Fruit fly (Drosophila melanogaster) whole organism, embryonic: ENCODE data around the gene Hsp70Ba.

Source experiments
- Ada2b ChIP-seq: fragments of 200-800 bp; sonication (Bioruptor generic); IDR thresholded peaks from 2 replicates; pipeline ENCODE4 v1.3.6; 2022; ENCODE audit warnings: missing biosample characterization, missing genetic modification characterization
- Asciz ChIP-seq: fragments of 200-800 bp; sonication (Bioruptor generic); optimal IDR thresholded peaks from 2 replicates; lab custom pipeline; 2017; ENCODE audit warnings: missing biosample characterization, mild to moderate bottlenecking, missing genetic modification characterization, missing genetic modification reagents
- C15 ChIP-seq: fragments of 200-800 bp; sonication (Bioruptor generic); IDR thresholded peaks from 3 replicates; pipeline ENCODE4 v1.3.6; 2022; ENCODE audit warnings: missing biosample characterization, missing genetic modification characterization
- CG10209 ChIP-seq: fragments of 200-800 bp; sonication (Bioruptor generic); optimal IDR thresholded peaks from 3 replicates; lab custom pipeline; 2017; ENCODE audit warnings: missing biosample characterization, mild to moderate bottlenecking, missing genetic modification characterization, missing genetic modification reagents
- CG11456 ChIP-seq: fragments of 200-800 bp; sonication (Bioruptor generic); IDR thresholded peaks from 3 replicates; pipeline ENCODE4 v1.3.6; 2022; ENCODE audit warnings: missing biosample characterization, missing genetic modification characterization
- CG11696 ChIP-seq: fragments of 200-800 bp; sonication (Bioruptor generic); IDR thresholded peaks from 2 replicates; pipeline ENCODE4 v1.3.6; 2022; ENCODE audit warnings: missing biosample characterization, missing genetic modification characterization
- CG13424 ChIP-seq: fragments of 200-800 bp; sonication (Bioruptor generic); optimal IDR thresholded peaks from 2 replicates; lab custom pipeline; 2019; ENCODE audit warnings: missing biosample characterization, mild to moderate bottlenecking, missing genetic modification characterization, moderate library complexity
- CG15011 ChIP-seq: fragments of 200-800 bp; sonication (Bioruptor generic); optimal IDR thresholded peaks from 3 replicates; lab custom pipeline; 2018; ENCODE audit warnings: missing biosample characterization, mild to moderate bottlenecking, missing genetic modification characterization
- CG15479 ChIP-seq: fragments of 200-800 bp; sonication (Bioruptor generic); optimal IDR thresholded peaks from 3 replicates; lab custom pipeline; 2019; ENCODE audit warnings: missing biosample characterization, mild to moderate bottlenecking, missing genetic modification characterization, moderate library complexity
- CG16813 ChIP-seq: fragments of 200-800 bp; sonication (Bioruptor generic); IDR thresholded peaks from 3 replicates; pipeline ENCODE4 v1.3.6; 2022; ENCODE audit warnings: missing biosample characterization, missing genetic modification characterization; ENCODE audit not compliant: partially characterized antibody
- CG17385 ChIP-seq: fragments of 200-800 bp; sonication (Bioruptor generic); optimal IDR thresholded peaks from 3 replicates; lab custom pipeline; 2018; ENCODE audit warnings: missing biosample characterization, mild to moderate bottlenecking, missing genetic modification characterization
- CG1792 ChIP-seq: fragments of 200-800 bp; sonication (Bioruptor generic); optimal IDR thresholded peaks from 2 replicates; lab custom pipeline; 2016; ENCODE audit warnings: missing biosample characterization, missing genetic modification characterization
- CG32772 ChIP-seq: fragments of 200-800 bp; sonication (Bioruptor generic); IDR thresholded peaks from 2 replicates; pipeline ENCODE4 v1.3.6; 2022; ENCODE audit warnings: missing biosample characterization, missing genetic modification characterization
- CG6272 ChIP-seq: fragments of 200-800 bp; sonication (Bioruptor generic); IDR thresholded peaks from 2 replicates; pipeline ENCODE4 v1.3.6; 2022; ENCODE audit warnings: missing biosample characterization, missing genetic modification characterization
- CG6654 ChIP-seq: fragments of 200-800 bp; sonication (Bioruptor generic); optimal IDR thresholded peaks from 2 replicates; lab custom pipeline; 2017; ENCODE audit warnings: missing biosample characterization, mild to moderate bottlenecking, missing genetic modification characterization
- CG6791 ChIP-seq: fragments of 200-800 bp; sonication (Bioruptor generic); IDR thresholded peaks from 3 replicates; pipeline ENCODE4 v1.3.6; 2022; ENCODE audit warnings: missing biosample characterization, missing genetic modification characterization; ENCODE audit not compliant: partially characterized antibody
- CG7928 ChIP-seq: fragments of 200-800 bp; sonication (Bioruptor generic); optimal IDR thresholded peaks from 2 replicates; lab custom pipeline; 2017; ENCODE audit warnings: missing biosample characterization, mild to moderate bottlenecking, missing genetic modification characterization
- CG8281 ChIP-seq: fragments of 200-800 bp; sonication (Bioruptor generic); optimal IDR thresholded peaks from 2 replicates; lab custom pipeline; 2018; ENCODE audit warnings: missing biosample characterization, mild to moderate bottlenecking, missing genetic modification characterization, moderate library complexity
- CG8388 ChIP-seq: fragments of 200-800 bp; sonication (Bioruptor generic); optimal IDR thresholded peaks from 2 replicates; lab custom pipeline; 2019; ENCODE audit warnings: missing biosample characterization, mild to moderate bottlenecking, missing genetic modification characterization, moderate library complexity
- CG9817 ChIP-seq: fragments of 200-800 bp; sonication (Bioruptor generic); optimal IDR thresholded peaks from 2 replicates; lab custom pipeline; 2018; ENCODE audit warnings: missing biosample characterization, mild to moderate bottlenecking, missing genetic modification characterization, moderate library complexity
- Dfd ChIP-seq, 2 experiments: fragments of >200 bp; optimal IDR thresholded peaks; 2 replicates each; lab custom pipeline; 2017; ENCODE audit warnings: missing biosample characterization in 2 of 2, missing genetic modification characterization in 2 of 2
- Dip2 ChIP-seq: fragments of 200-800 bp; sonication (Bioruptor generic); IDR thresholded peaks from 2 replicates; pipeline ENCODE4 v1.3.6; 2022; ENCODE audit warnings: missing biosample characterization, missing genetic modification characterization
- Dll ChIP-seq: fragments of 200-800 bp; sonication (Bioruptor generic); IDR thresholded peaks from 4 replicates; pipeline ENCODE4 v1.3.6; 2022; ENCODE audit warnings: missing biosample characterization, missing genetic modification characterization; ENCODE audit not compliant: partially characterized antibody
- Dref ChIP-seq: fragments of 200-800 bp; sonication (Bioruptor generic); IDR thresholded peaks from 2 replicates; pipeline ENCODE4 v1.3.6; 2022; ENCODE audit warnings: missing biosample characterization, missing genetic modification characterization
- E2f2 ChIP-seq: fragments of 200-800 bp; sonication (Bioruptor generic); IDR thresholded peaks from 2 replicates; pipeline ENCODE4 v1.3.6; 2022; ENCODE audit warnings: missing biosample characterization, missing genetic modification characterization
- ERR ChIP-seq: fragments of 200-800 bp; sonication (Bioruptor generic); optimal IDR thresholded peaks from 2 replicates; lab custom pipeline; 2016; ENCODE audit warnings: missing biosample characterization, missing genetic modification characterization
- Ets65A ChIP-seq: fragments of 200-800 bp; sonication (Bioruptor generic); peaks from one replicate; lab custom pipeline; 2016; ENCODE audit warnings: missing biosample characterization, missing genetic modification characterization
- Fer1 ChIP-seq: fragments of 200-800 bp; sonication (Bioruptor generic); optimal IDR thresholded peaks from 2 replicates; lab custom pipeline; 2017; ENCODE audit warnings: missing biosample characterization, mild to moderate bottlenecking, missing genetic modification characterization
- Gsc ChIP-seq: fragments of 200-800 bp; sonication (Bioruptor generic); IDR thresholded peaks from 2 replicates; pipeline ENCODE4 v1.3.6; 2022; ENCODE audit warnings: missing biosample characterization, missing genetic modification characterization
- Hmx ChIP-seq: fragments of 200-800 bp; sonication (Bioruptor generic); optimal IDR thresholded peaks from 2 replicates; lab custom pipeline; 2016; ENCODE audit warnings: missing biosample characterization, missing genetic modification characterization
- Hr78 ChIP-seq, 2 experiments: fragments of 200-800 bp in 1 of 2; fragments of >200 bp in 1 of 2; sonication (Bioruptor generic) in 1 of 2; optimal IDR thresholded peaks; 2 replicates each; lab custom pipeline; 2017 to 2019; ENCODE audit warnings: missing biosample characterization in 2 of 2, missing genetic modification characterization in 2 of 2, mild to moderate bottlenecking in 1 of 2, moderate library complexity in 1 of 2
- Jarid2 ChIP-seq: fragments of 200-800 bp; sonication (Bioruptor generic); optimal IDR thresholded peaks from 3 replicates; lab custom pipeline; 2017; ENCODE audit warnings: mild to moderate bottlenecking, missing biosample characterization, missing genetic modification reagents, missing genetic modification characterization
- Lpt ChIP-seq: fragments of >200 bp; optimal IDR thresholded peaks from 2 replicates; lab custom pipeline; 2018; ENCODE audit warnings: missing biosample characterization, missing genetic modification characterization
- MESR4 ChIP-seq: fragments of 200-800 bp; sonication (Bioruptor generic); optimal IDR thresholded peaks from 2 replicates; lab custom pipeline; 2018; ENCODE audit warnings: missing biosample characterization, mild to moderate bottlenecking, missing genetic modification characterization, moderate library complexity
- Nf-YC ChIP-seq: fragments of 200-800 bp; optimal IDR thresholded peaks from 3 replicates; lab custom pipeline; 2019; ENCODE audit warnings: missing biosample characterization, mild to moderate bottlenecking, missing genetic modification characterization, moderate library complexity
- NfI ChIP-seq: fragments of 200-800 bp; sonication (Bioruptor generic); optimal IDR thresholded peaks from 3 replicates; lab custom pipeline; 2018; ENCODE audit warnings: missing biosample characterization, mild to moderate bottlenecking, missing genetic modification characterization, moderate library complexity
- Rx ChIP-seq: fragments of 200-800 bp; sonication (Bioruptor generic); IDR thresholded peaks from 2 replicates; pipeline ENCODE4 v1.3.6; 2022; ENCODE audit warnings: missing biosample characterization, missing genetic modification characterization
- Sox100B ChIP-seq: fragments of 200-800 bp; sonication (Bioruptor generic); optimal IDR thresholded peaks from 3 replicates; lab custom pipeline; 2018; ENCODE audit warnings: missing biosample characterization, mild to moderate bottlenecking, missing genetic modification characterization
- TFAM ChIP-seq: fragments of 200-800 bp; sonication (Bioruptor generic); optimal IDR thresholded peaks from 2 replicates; lab custom pipeline; 2017; ENCODE audit warnings: missing biosample characterization, missing genetic modification characterization, inconsistent platforms
- eve ChIP-seq, 2 experiments: fragments of >200 bp; optimal IDR thresholded peaks; 2 replicates each; lab custom pipeline; 2017; ENCODE audit warnings: missing biosample characterization in 2 of 2, missing genetic modification characterization in 2 of 2
- fd96Cb ChIP-seq: fragments of 200-800 bp; sonication (Bioruptor generic); optimal IDR thresholded peaks from 2 replicates; lab custom pipeline; 2018; ENCODE audit warnings: missing biosample characterization, mild to moderate bottlenecking, missing genetic modification characterization, moderate library complexity
- grn ChIP-seq: fragments of 200-800 bp; sonication (Bioruptor generic); optimal IDR thresholded peaks from 3 replicates; lab custom pipeline; 2017; ENCODE audit warnings: missing biosample characterization, missing genetic modification characterization
- gsb ChIP-seq: fragments of 200-800 bp; sonication (Bioruptor generic); IDR thresholded peaks from 2 replicates; pipeline ENCODE4 v1.3.6; 2022; ENCODE audit warnings: missing biosample characterization, missing genetic modification characterization
- nerfin-2 ChIP-seq: fragments of 200-800 bp; sonication (Bioruptor generic); IDR thresholded peaks from 2 replicates; pipeline ENCODE4 v1.3.6; 2022; ENCODE audit warnings: missing biosample characterization, missing genetic modification characterization; ENCODE audit not compliant: partially characterized antibody
- odd ChIP-seq: fragments of 200-800 bp; sonication (Bioruptor generic); optimal IDR thresholded peaks from 2 replicates; lab custom pipeline; 2017; ENCODE audit warnings: missing biosample characterization, mild to moderate bottlenecking, missing genetic modification characterization
- peb ChIP-seq: fragments of 200-800 bp; sonication (Bioruptor generic); IDR thresholded peaks from 2 replicates; pipeline ENCODE4 v1.3.6; 2022; ENCODE audit warnings: missing biosample characterization, missing genetic modification characterization
- run ChIP-seq: fragments of 200-800 bp; sonication (Bioruptor generic); optimal IDR thresholded peaks from 3 replicates; lab custom pipeline; 2018; ENCODE audit warnings: missing biosample characterization, mild to moderate bottlenecking, missing genetic modification characterization
- sc ChIP-seq, 3 experiments: fragments of >200 bp in 2 of 3; fragments of 200-800 bp in 1 of 3; sonication (Bioruptor generic) in 1 of 3; optimal IDR thresholded peaks; 2 replicates in 2 of 3; 3 replicates in 1 of 3; lab custom pipeline; 2017; ENCODE audit warnings: mild to moderate bottlenecking in 1 of 3, missing biosample characterization in 1 of 3, missing genetic modification characterization in 1 of 3, missing genetic modification reagents in 1 of 3
- ssp ChIP-seq: fragments of 200-800 bp; sonication (Bioruptor generic); IDR thresholded peaks from 2 replicates; pipeline ENCODE4 v1.3.6; 2022; ENCODE audit warnings: missing biosample characterization, missing genetic modification characterization
- zfh1 ChIP-seq: fragments of 200-800 bp; sonication (Bioruptor generic); IDR thresholded peaks from 3 replicates; pipeline ENCODE4 v1.3.6; 2022; ENCODE audit warnings: missing biosample characterization, missing genetic modification characterization

The Hsp70Ba gene

DNA sequence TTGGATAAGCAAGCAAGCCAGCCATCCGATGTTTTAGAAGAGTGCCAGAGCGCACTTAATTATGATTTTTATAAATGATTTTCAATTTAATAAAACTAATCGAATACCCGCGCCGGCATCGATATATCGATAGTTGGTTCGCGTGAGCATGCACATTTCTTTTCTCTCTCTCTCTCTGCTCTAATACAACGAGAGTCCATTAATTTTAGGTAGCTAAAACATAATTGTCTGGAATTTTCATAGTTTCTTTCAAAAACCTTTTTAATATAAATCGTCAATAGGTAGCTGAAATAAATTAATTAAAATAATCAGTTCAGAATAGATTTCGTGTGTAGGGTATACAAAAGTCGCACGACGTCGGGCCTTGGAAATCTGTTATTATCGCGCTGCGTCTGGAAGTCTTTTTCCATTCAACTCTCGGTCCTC, 18.7 kb downstream of the Hsp70Ba start, which contains the start of gene CG18549 (continued):
- TF ChIP-seq CG10209 (GFP tag; lab: Kevin White, UChicago), result peak; percentile 100
- peak; percentile 99 for TF ChIP-seq C15 (GFP tag; lab: Robert Waterston, UW)
- TF ChIP-seq Lpt, result no peak
- TF ChIP-seq Rx (GFP tag; lab: Robert Waterston, UW), result peak; percentile 99
- peak; percentile 97 for TF ChIP-seq CG8281 (tag; lab: Kevin White, UChicago)
- TF ChIP-seq CG15479 (GFP tag; lab: Kevin White, UChicago), result peak; percentile 71
- TF ChIP-seq Hmx, result peak; percentile 98
- peak; percentile 100 for TF ChIP-seq CG32772 (GFP tag; lab: Robert Waterston, UW)
- TF ChIP-seq Nf-YC (tag; lab: Kevin White, UChicago), result peak; percentile 95
- peak; percentile 99 for TF ChIP-seq Gsc (GFP tag; lab: Robert Waterston, UW)
- TF ChIP-seq CG17385, result peak; percentile 100
- peak; percentile 100 for TF ChIP-seq gsb
- TF ChIP-seq sc (optimal IDR thresholded peaks at IDR 0.05; lab: Kevin White, UChicago), result no peak
- peak; percentile 100 for TF ChIP-seq sc (GFP tag; optimal IDR thresholded peaks at IDR 0.05; lab: Kevin White, UChicago)
- TF ChIP-seq Sox100B (GFP tag; lab: Kevin White, UChicago), result peak; percentile 100
- TF ChIP-seq Ada2b (GFP tag; lab: Robert Waterston, UW), result peak; percentile 100
- peak; percentile 100 for TF ChIP-seq CG9817 (tag; lab: Kevin White, UChicago)
- peak; percentile 100 for TF ChIP-seq odd (GFP tag; lab: Kevin White, UChicago)
- peak; percentile 82 for TF ChIP-seq Dref
- TF ChIP-seq Hr78 (GFP tag; optimal IDR thresholded peaks at IDR 0.05; lab: Kevin White, UChicago), result peak in 1 of 2 experiments; percentile 99
- TF ChIP-seq ssp (GFP tag; lab: Robert Waterston, UW), result peak; percentile 97
- peak; percentile 100 for TF ChIP-seq CG11456 (GFP tag; lab: Robert Waterston, UW)
- TF ChIP-seq run (tag; lab: Kevin White, UChicago), result peak; percentile 100
- peak; percentile 100 for TF ChIP-seq CG13424 (tag; lab: Kevin White, UChicago)
- TF ChIP-seq MESR4 (GFP tag; lab: Kevin White, UChicago), result peak; percentile 97
- TF ChIP-seq Fer1 (GFP tag; lab: Kevin White, UChicago), result peak; percentile 100
- no peak for TF ChIP-seq eve (GFP tag; optimal IDR thresholded peaks at IDR 0.05; lab: Kevin White, UChicago)
- peak; percentile 100 for TF ChIP-seq CG8388 (GFP tag; lab: Kevin White, UChicago)
- TF ChIP-seq ERR (GFP tag; lab: Kevin White, UChicago), result peak; percentile 98
- peak; percentile 97 for TF ChIP-seq grn (GFP tag; lab: Kevin White, UChicago)
- peak; percentile 98 for TF ChIP-seq Jarid2 (GFP tag; lab: Kevin White, UChicago)
- peak; percentile 90 for TF ChIP-seq Dll (GFP tag; lab: Robert Waterston, UW)
- peak; percentile 100 for TF ChIP-seq fd96Cb (tag; lab: Kevin White, UChicago)
- TF ChIP-seq CG6791 (GFP tag; lab: Robert Waterston, UW), result peak; percentile 81
- peak; percentile 98 for TF ChIP-seq E2f2 (GFP tag; lab: Robert Waterston, UW)
- TF ChIP-seq TFAM, result peak; percentile 96
- peak; percentile 100 for TF ChIP-seq zfh1 (GFP tag; lab: Robert Waterston, UW)
- TF ChIP-seq CG6654 (GFP tag; lab: Kevin White, UChicago), result peak; percentile 94
- peak; percentile 100 for TF ChIP-seq Ets65A (GFP tag; lab: Kevin White, UChicago)
- peak; percentile 99 for TF ChIP-seq CG15011 (GFP tag; lab: Kevin White, UChicago)
- peak; percentile 80 for TF ChIP-seq CG16813 (GFP tag; lab: Robert Waterston, UW)
- peak; percentile 83 for TF ChIP-seq Dip2 (GFP tag; lab: Robert Waterston, UW)
- peak; percentile 85 for TF ChIP-seq CG7928 (GFP tag; lab: Kevin White, UChicago)
- peak; percentile 99 for TF ChIP-seq CG6272 (GFP tag; lab: Robert Waterston, UW)
- no peak for TF ChIP-seq Dfd (GFP tag; optimal IDR thresholded peaks at IDR 0.05; lab: Kevin White, UChicago)
- peak; percentile 100 for TF ChIP-seq NfI (GFP tag; lab: Kevin White, UChicago)
- TF ChIP-seq CG11696 (GFP tag; lab: Robert Waterston, UW), result peak; percentile 98
- peak; percentile 64; the same call in 1 of the 2 replicates for TF ChIP-seq nerfin-2 (GFP tag; lab: Robert Waterston, UW)
- peak; percentile 99 for TF ChIP-seq CG1792 (GFP tag; lab: Kevin White, UChicago)
- TF ChIP-seq peb, result peak; percentile 100
- TF ChIP-seq Asciz (GFP tag; lab: Kevin White, UChicago), result peak; percentile 100
